Worm (Caenorhabditis elegans) whole organism, L4/young adult: ENCODE results near the gene mib-1.

ENCODE experiments used
- W03F9.2 ChIP-seq: fragments of 150-350 bp; optimal IDR thresholded peaks from 2 replicates; lab custom pipeline; 2014; ENCODE audit warnings: missing biosample characterization, missing genetic modification characterization
- dao-5 ChIP-seq: sonication (generic microtip); optimal IDR thresholded peaks from 2 replicates; lab custom pipeline; 2016; ENCODE audit warnings: missing genotype, missing genetic modification characterization, moderate library complexity, missing compliant biosample characterization
- him-1 ChIP-seq: sonication (generic microtip); optimal IDR thresholded peaks from 2 replicates; lab custom pipeline; 2016; ENCODE audit warnings: missing genotype, missing genetic modification reagents, missing genetic modification characterization, missing compliant biosample characterization

- TF ChIP-seq dao-5 (tag; lab: Kevin White, UChicago): no peak
- no peak for TF ChIP-seq W03F9.2 (tag; lab: Kevin White, UChicago)
- no peak for TF ChIP-seq him-1
Measured at ce11 chrIII:11244338-11244737, 46.1 kb downstream of the mib-1 start.
